Fruit fly (Drosophila melanogaster): ENCODE results near the gene PIP4K.

Gene PIP4K

DNA sequence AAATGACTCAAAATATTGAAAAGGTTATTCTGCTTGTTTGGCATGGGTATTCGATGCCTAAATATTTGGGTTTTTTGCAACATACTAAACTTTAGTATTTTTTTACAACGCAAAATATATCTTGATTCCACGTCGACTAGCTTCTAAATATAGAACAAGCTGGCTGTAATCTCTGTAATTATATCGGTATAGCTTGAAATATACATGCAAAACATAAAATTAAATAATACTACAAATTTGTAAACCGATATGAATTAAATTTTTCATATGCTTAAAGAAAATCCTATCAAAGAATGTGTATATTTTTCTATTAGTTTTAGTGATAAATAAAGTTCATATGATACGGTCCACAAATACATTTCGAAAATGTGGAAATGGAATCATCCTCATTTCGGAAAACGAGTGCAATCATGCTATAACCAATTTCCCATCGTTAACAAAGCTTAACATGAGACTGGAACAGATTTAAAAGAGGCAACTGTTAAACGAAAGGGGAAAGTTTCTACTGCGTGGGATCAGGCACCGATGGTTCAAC is 15.0 kb downstream of the PIP4K start, which contains the start of gene pho:
pho (minus strand) TSS at position 38 of the 535 bp plus-strand sequence.
- TF ChIP-seq CG5204 (GFP tag; optimal IDR thresholded peaks at IDR 0.05), result peak; percentile 45
- TF ChIP-seq pad (GFP tag; optimal IDR thresholded peaks at IDR 0.05), result peak; percentile 58
- no peak for TF ChIP-seq Clk (GFP tag; optimal IDR thresholded peaks at IDR 0.05)
- TF ChIP-seq CG12768 (GFP tag; optimal IDR thresholded peaks at IDR 0.05), result no peak
- peak; percentile 3 for TF ChIP-seq toe (GFP tag; optimal IDR thresholded peaks at IDR 0.05)

DNA sequence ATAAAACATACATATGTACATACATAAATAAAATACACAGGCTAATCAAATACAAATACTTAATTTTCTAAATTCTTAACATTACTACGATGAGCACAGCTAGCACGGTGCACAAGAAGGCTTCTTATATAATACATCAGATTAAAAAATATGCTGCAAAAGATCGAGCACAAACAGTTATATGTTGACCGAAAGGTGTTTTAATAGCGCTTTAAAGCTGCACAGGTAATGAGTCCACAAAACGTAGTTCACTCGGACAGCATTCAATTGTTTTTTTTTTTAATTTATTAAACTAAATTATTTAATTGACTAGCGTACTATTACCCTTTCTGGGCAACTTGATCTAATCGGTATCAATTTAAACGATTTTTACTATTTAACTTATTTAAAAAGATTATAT is 21.5 kb downstream of the PIP4K start:
- TF ChIP-seq bab1 (GFP tag; optimal IDR thresholded peaks at IDR 0.05), result no peak
- TF ChIP-seq Mnt (GFP tag; optimal IDR thresholded peaks at IDR 0.05), result no peak
- TF ChIP-seq cnc (optimal IDR thresholded peaks at IDR 0.05), result no peak
- no peak for TF ChIP-seq ovo (GFP tag; optimal IDR thresholded peaks at IDR 0.05)
- peak; percentile 74 for TF ChIP-seq kay (GFP tag; ENCODE audit: borderline replicate concordance)
- TF ChIP-seq CG33017 (tag; optimal IDR thresholded peaks at IDR 0.05), result no peak

DNA sequence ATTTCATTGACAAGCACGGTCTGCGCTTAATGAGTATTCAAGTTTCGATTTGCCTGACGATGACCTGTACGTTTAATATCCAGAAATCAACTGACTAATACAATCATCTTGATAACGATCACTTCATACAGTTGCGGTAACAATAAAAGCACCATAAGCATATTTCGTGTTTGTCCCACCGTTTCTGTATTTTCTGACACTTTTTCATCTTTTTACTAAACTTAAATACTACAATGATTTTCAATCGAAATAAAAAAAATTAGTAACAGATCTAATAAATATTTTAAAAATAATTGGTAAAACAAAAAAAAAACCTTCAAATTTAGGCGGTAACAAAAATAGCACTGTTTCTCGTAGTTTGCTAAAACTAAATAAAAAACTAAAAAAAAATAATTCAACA is 34.6 kb downstream of the PIP4K start, which contains the start of gene CG32017:
CG32017 (minus strand) TSS at position 101 of the 400 bp plus-strand sequence.
- TF ChIP-seq Clk (GFP tag; optimal IDR thresholded peaks at IDR 0.05) (no peak), CG7101 (tag; optimal IDR thresholded peaks at IDR 0.05) (no peak), CG12768 (GFP tag; optimal IDR thresholded peaks at IDR 0.05) (no peak), cnc (optimal IDR thresholded peaks at IDR 0.05) (no peak)

DNA sequence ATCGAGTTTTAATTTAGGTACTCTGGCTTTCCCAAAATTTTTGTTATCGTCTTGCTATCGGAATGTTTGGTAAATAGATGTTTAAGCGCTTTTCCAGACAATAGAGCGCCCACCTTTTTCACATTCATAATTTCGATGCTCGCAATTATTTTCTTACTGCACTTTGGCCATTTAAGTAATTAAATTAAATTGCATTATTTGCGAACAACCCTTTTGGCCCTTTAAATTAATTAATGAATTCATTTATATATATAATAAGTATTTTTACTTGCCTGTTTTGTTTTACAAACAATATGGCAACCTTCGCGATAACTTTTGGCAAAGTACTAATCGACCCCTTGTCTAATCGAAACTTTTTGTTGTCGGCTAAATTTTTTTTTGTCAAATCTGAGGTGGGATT is 40.4 kb downstream of the PIP4K start:
- no peak for TF ChIP-seq Crg-1 (GFP tag; optimal IDR thresholded peaks at IDR 0.05)
- no peak for TF ChIP-seq Hr96 (GFP tag; optimal IDR thresholded peaks at IDR 0.05)
- no peak for TF ChIP-seq Clk (GFP tag; optimal IDR thresholded peaks at IDR 0.05)
- TF ChIP-seq ovo (GFP tag; optimal IDR thresholded peaks at IDR 0.05), result no peak
- TF ChIP-seq CG1620 (GFP tag; optimal IDR thresholded peaks at IDR 0.05), result no peak
- TF ChIP-seq CG5204 (GFP tag; optimal IDR thresholded peaks at IDR 0.05), result no peak
- TF ChIP-seq Mnt (GFP tag; optimal IDR thresholded peaks at IDR 0.05), result no peak
- TF ChIP-seq tj (GFP tag; optimal IDR thresholded peaks at IDR 0.05), result no peak
- TF ChIP-seq kay (GFP tag; ENCODE audit: borderline replicate concordance), result no peak
- TF ChIP-seq CG33017 (tag; optimal IDR thresholded peaks at IDR 0.05), result no peak
- no peak for TF ChIP-seq pad (GFP tag; optimal IDR thresholded peaks at IDR 0.05)
- no peak for TF ChIP-seq CG12768 (GFP tag; optimal IDR thresholded peaks at IDR 0.05)
- no peak for TF ChIP-seq CG7045 (GFP tag; optimal IDR thresholded peaks at IDR 0.05)
- TF ChIP-seq CG7101 (tag; optimal IDR thresholded peaks at IDR 0.05), result no peak
- TF ChIP-seq toe (GFP tag; optimal IDR thresholded peaks at IDR 0.05), result no peak
- TF ChIP-seq cic (GFP tag; optimal IDR thresholded peaks at IDR 0.05), result no peak
- TF ChIP-seq CG14711 (tag; optimal IDR thresholded peaks at IDR 0.05), result no peak

DNA sequence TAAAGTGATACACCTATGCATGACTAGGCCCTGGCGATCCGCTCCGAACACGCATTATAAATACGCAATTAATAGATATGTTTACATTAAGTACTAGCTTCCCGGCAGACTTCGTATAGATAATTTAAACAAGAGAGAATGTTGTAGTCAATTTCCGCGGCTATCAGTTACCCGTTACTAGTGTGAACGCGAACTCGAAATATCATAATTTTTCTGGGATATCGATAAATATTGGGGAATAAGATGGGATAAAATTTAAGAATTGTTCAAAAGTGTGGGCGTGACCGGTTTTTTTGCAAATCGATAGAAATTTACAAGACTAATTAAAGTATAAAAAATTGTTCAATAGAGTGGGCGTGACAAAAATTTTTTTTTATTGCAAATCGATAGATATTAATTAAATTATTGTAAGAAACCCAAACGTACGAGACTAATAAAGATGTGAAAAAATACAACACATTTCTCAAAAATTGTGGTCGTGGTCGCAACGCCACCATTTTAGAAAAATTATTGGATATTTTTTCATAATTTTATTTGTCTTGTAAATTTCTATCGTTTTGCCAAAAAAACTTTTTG is 48.6 kb downstream of the PIP4K start:
- peak; percentile 90 for TF ChIP-seq kay (GFP tag; ENCODE audit: borderline replicate concordance)
- TF ChIP-seq pad (GFP tag; optimal IDR thresholded peaks at IDR 0.05), result no peak

DNA sequence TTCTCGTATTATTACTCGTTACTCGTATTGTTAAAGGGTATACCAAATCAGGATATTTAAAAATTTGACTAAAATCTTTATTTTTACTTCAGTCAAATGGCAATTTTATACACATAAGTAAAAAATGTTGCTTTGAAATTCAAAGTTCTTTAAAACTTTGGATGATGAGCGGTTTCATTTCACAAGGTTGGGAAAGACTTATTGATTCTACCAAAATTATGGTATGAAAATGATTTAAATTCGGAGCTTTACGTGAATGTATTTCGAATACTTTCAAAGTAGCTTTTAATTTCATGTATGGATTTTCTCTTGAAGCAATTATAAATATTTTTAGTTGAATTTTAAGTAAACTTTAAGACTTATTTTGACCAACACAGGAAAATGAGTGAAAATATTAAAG is 49.5 kb downstream of the PIP4K start, which contains the start of gene Kif3C:
Kif3C (plus strand) TSS at position 301 of the 400 bp plus-strand sequence.
- no peak for TF ChIP-seq CG14711 (tag; optimal IDR thresholded peaks at IDR 0.05)
- TF ChIP-seq CG11617 (GFP tag; optimal IDR thresholded peaks at IDR 0.05), result no peak
- TF ChIP-seq CG7101 (tag; optimal IDR thresholded peaks at IDR 0.05), result no peak
- no peak for TF ChIP-seq cnc (optimal IDR thresholded peaks at IDR 0.05)
- TF ChIP-seq CG5204 (GFP tag; optimal IDR thresholded peaks at IDR 0.05), result no peak
- TF ChIP-seq CG12768 (GFP tag; optimal IDR thresholded peaks at IDR 0.05), result no peak
- TF ChIP-seq Crg-1 (GFP tag; optimal IDR thresholded peaks at IDR 0.05), result no peak
- no peak for TF ChIP-seq tj (GFP tag; optimal IDR thresholded peaks at IDR 0.05)
- TF ChIP-seq toe (GFP tag; optimal IDR thresholded peaks at IDR 0.05), result no peak

DNA sequence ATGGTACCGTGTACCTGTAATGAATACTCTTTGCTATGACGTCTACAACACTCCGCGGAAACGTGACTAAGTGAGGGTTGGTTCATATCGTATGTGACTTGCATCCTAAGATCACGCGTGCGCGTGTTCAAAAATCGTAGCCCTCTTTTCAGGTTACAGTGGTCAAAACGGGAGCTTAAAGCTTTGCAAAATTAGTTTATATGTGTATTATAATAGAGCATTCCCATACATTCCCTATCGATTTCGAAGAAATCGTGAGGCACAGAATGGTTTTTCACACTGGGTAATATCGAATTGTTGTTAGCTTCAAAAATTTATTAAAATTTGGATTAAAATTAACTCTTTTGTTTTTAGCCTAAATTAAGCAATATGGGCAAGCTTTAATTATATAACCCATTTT is 50.2 kb downstream of the PIP4K start:
- no peak for TF ChIP-seq Mnt (GFP tag; optimal IDR thresholded peaks at IDR 0.05)
- TF ChIP-seq toe (GFP tag; optimal IDR thresholded peaks at IDR 0.05), result peak; percentile 4
- peak; percentile 9 for TF ChIP-seq bab1 (GFP tag; optimal IDR thresholded peaks at IDR 0.05)
- peak; percentile 88 for TF ChIP-seq kay (GFP tag; ENCODE audit: borderline replicate concordance)
- TF ChIP-seq cnc (optimal IDR thresholded peaks at IDR 0.05), result no peak

DNA sequence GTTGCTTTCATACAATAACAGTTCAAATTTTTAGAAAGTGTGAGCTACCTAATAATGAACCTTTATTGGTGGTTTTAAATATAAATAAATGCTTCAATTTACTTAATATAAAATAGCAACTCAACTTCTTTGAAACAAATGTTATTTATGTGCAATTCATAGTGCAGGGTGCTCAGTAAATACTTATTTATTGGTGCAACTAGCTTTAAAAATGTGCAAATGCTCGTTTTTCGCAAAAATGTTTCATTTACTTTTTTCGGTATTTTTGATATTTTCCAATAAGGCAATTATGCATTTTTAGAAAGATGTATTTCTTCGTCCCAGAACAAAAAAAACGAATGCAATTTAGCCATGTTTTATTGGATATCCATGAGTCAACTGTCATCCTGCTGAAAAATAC is 51.9 kb downstream of the PIP4K start:
- TF ChIP-seq CG7101 (tag; optimal IDR thresholded peaks at IDR 0.05) (no peak), CG11617 (GFP tag; optimal IDR thresholded peaks at IDR 0.05) (no peak), ovo (GFP tag; optimal IDR thresholded peaks at IDR 0.05) (no peak), Hr96 (GFP tag; optimal IDR thresholded peaks at IDR 0.05) (no peak), toe (GFP tag; optimal IDR thresholded peaks at IDR 0.05) (no peak), cnc (optimal IDR thresholded peaks at IDR 0.05) (no peak), CG33017 (tag; optimal IDR thresholded peaks at IDR 0.05) (no peak), CG1620 (GFP tag; optimal IDR thresholded peaks at IDR 0.05) (no peak)
